Worm (Caenorhabditis elegans) whole organism, young adult: Measurements from ENCODE around the gene pyt-1.

ENCODE experiments used
- ama-1 ChIP-seq, 3 experiments: fragments of 150-350 bp in 1 of 3; sonication (generic microtip) in 2 of 3; optimal IDR thresholded peaks; 2 replicates each; lab custom pipeline; 2014 to 2018; ENCODE audit warnings: missing biosample characterization in 2 of 3, missing genetic modification characterization in 2 of 3, missing genetic modification reagents in 2 of 3
- bed-2 ChIP-seq: fragments of 200-800 bp; sonication (Bioruptor generic); IDR thresholded peaks from 2 replicates; pipeline ENCODE4 v1.3.6; 2022; ENCODE audit warnings: missing genetic modification reagents, missing genetic modification characterization, missing compliant biosample characterization
- gei-17 ChIP-seq: fragments of 200-800 bp; sonication (Bioruptor generic); optimal IDR thresholded peaks from 2 replicates; lab custom pipeline; 2018; ENCODE audit warnings: mild to moderate bottlenecking, missing genetic modification characterization, missing compliant biosample characterization
- nfya-1 ChIP-seq: sonication (generic microtip); optimal IDR thresholded peaks from 2 replicates; lab custom pipeline; 2017; ENCODE audit warnings: antibody characterized with exemption, missing compliant biosample characterization, missing genetic modification characterization, borderline replicate concordance; ENCODE audit not compliant: insufficient read depth
- pbrm-1 ChIP-seq: fragments of 200-800 bp; sonication (Bioruptor generic); IDR thresholded peaks from 2 replicates; pipeline ENCODE4 v1.3.6; 2022; ENCODE audit warnings: missing genetic modification reagents, missing genetic modification characterization, missing compliant biosample characterization
- pha-4 ChIP-seq: fragments of 150-350 bp; sonication (generic microtip); optimal IDR thresholded peaks from 2 replicates; lab custom pipeline; 2014; ENCODE audit warnings: missing biosample characterization, missing genetic modification reagents, missing genetic modification characterization
- sea-2 ChIP-seq: fragments of 200-800 bp; sonication (Bioruptor generic); IDR thresholded peaks from 2 replicates; pipeline ENCODE4 v1.3.6; 2022; ENCODE audit warnings: missing genetic modification characterization, missing compliant biosample characterization
- zfh-2 ChIP-seq: fragments of 200-800 bp; sonication (Bioruptor generic); conservative IDR thresholded peaks from 2 replicates; pipeline ENCODE4 v1.3.6; 2022; ENCODE audit warnings: missing genetic modification reagents, missing genetic modification characterization, missing compliant biosample characterization

- no peak for TF ChIP-seq gei-17 (GFP tag; lab: Kevin White, UChicago)
- TF ChIP-seq nfya-1 (tag; lab: Kevin White, UChicago) = no peak
- TF ChIP-seq sea-2 (GFP tag; lab: Robert Waterston, UW) = no peak
- TF ChIP-seq bed-2 (GFP tag; lab: Robert Waterston, UW) = no peak
- no peak for TF ChIP-seq pbrm-1 (GFP tag; lab: Robert Waterston, UW)
- no peak for TF ChIP-seq zfh-2 (GFP tag; lab: Robert Waterston, UW)
- no peak for TF ChIP-seq pha-4 (tag; lab: Kevin White, UChicago)
- no peak for TF ChIP-seq ama-1 (optimal IDR thresholded peaks at IDR 0.05; lab: Kevin White, UChicago)
- no peak for TF ChIP-seq ama-1 (GFP tag; optimal IDR thresholded peaks at IDR 0.05; lab: Kevin White, UChicago)
These were observed 44.7 kb upstream of the pyt-1 start for ce11 chrV:10273837-10274236.
